Fruit fly (Drosophila melanogaster) whole organism, prepupa: Measurements from ENCODE around the gene Gba1b.

ENCODE experiments used
- Blimp-1 ChIP-seq: fragments of 200-800 bp; sonication (Bioruptor generic); optimal IDR thresholded peaks from 3 replicates; lab custom pipeline; 2017; ENCODE audit warnings: missing biosample characterization, missing genetic modification characterization, mild to moderate bottlenecking, moderate library complexity, missing genetic modification reagents
- CG10669 ChIP-seq: fragments of 200-800 bp; sonication (Bioruptor generic); optimal IDR thresholded peaks from 3 replicates; lab custom pipeline; 2018; ENCODE audit warnings: missing biosample characterization, mild to moderate bottlenecking, missing genetic modification characterization, moderate library complexity
- CG11294 ChIP-seq: fragments of 200-800 bp; sonication (Bioruptor generic); IDR thresholded peaks from 2 replicates; pipeline ENCODE4 v1.3.6; 2022; ENCODE audit warnings: missing biosample characterization, missing genetic modification characterization
- CG15336 ChIP-seq: fragments of 200-800 bp; sonication (Bioruptor generic); IDR thresholded peaks from 2 replicates; pipeline ENCODE4 v1.3.6; 2022; ENCODE audit warnings: missing biosample characterization, missing genetic modification characterization
- CG1621 ChIP-seq: fragments of 200-800 bp; sonication (Bioruptor generic); optimal IDR thresholded peaks from 3 replicates; lab custom pipeline; 2018; ENCODE audit warnings: missing biosample characterization, mild to moderate bottlenecking, missing genetic modification characterization
- CG31627 ChIP-seq: fragments of 200-800 bp; sonication (Bioruptor generic); optimal IDR thresholded peaks from 3 replicates; lab custom pipeline; 2016; ENCODE audit warnings: missing biosample characterization, missing genetic modification characterization
- CG32006 ChIP-seq: fragments of 200-800 bp; sonication (Bioruptor generic); optimal IDR thresholded peaks from 3 replicates; lab custom pipeline; 2017; ENCODE audit warnings: missing biosample characterization, mild to moderate bottlenecking, missing genetic modification characterization
- CG34406 ChIP-seq: fragments of 200-800 bp; sonication (Bioruptor generic); optimal IDR thresholded peaks from 3 replicates; lab custom pipeline; 2016; ENCODE audit warnings: missing biosample characterization, missing genetic modification characterization
- CG3919 ChIP-seq: fragments of 200-800 bp; sonication (Bioruptor generic); optimal IDR thresholded peaks from 3 replicates; lab custom pipeline; 2016; ENCODE audit warnings: missing biosample characterization, missing genetic modification characterization
- CG6276 ChIP-seq: fragments of 200-800 bp; sonication (Bioruptor generic); optimal IDR thresholded peaks from 2 replicates; lab custom pipeline; 2017; ENCODE audit warnings: missing biosample characterization, mild to moderate bottlenecking, missing genetic modification characterization
- CG6792 ChIP-seq: fragments of 200-800 bp; sonication (Bioruptor generic); optimal IDR thresholded peaks from 3 replicates; lab custom pipeline; 2016; ENCODE audit warnings: missing biosample characterization, missing genetic modification characterization
- CG6808 ChIP-seq: fragments of 200-800 bp; sonication (Bioruptor generic); optimal IDR thresholded peaks from 3 replicates; lab custom pipeline; 2017; ENCODE audit warnings: missing biosample characterization, missing genetic modification characterization, mild to moderate bottlenecking, moderate library complexity, missing genetic modification reagents
- CG6854 ChIP-seq: fragments of 200-800 bp; sonication (Bioruptor generic); optimal IDR thresholded peaks from 2 replicates; lab custom pipeline; 2017; ENCODE audit warnings: missing biosample characterization, mild to moderate bottlenecking, missing genetic modification characterization
- CG7368 ChIP-seq: fragments of 200-800 bp; sonication (Bioruptor generic); optimal IDR thresholded peaks from 3 replicates; lab custom pipeline; 2016; ENCODE audit warnings: missing biosample characterization, missing genetic modification characterization
- CG8632 ChIP-seq: fragments of 200-800 bp; sonication (Bioruptor generic); optimal IDR thresholded peaks from 3 replicates; lab custom pipeline; 2016; ENCODE audit warnings: missing biosample characterization, missing genetic modification characterization
- Eip75B ChIP-seq: fragments of 200-800 bp; sonication (Bioruptor generic); optimal IDR thresholded peaks from 3 replicates; lab custom pipeline; 2016; ENCODE audit warnings: missing biosample characterization, missing genetic modification characterization
- Eip78C ChIP-seq: fragments of 200-800 bp; sonication (Bioruptor generic); peaks from one replicate; lab custom pipeline; 2016; ENCODE audit warnings: missing biosample characterization, missing genetic modification characterization
- Eip93F ChIP-seq: fragments of 200-800 bp; sonication (Bioruptor generic); optimal IDR thresholded peaks from 2 replicates; lab custom pipeline; 2016; ENCODE audit warnings: missing biosample characterization, mild to moderate bottlenecking, missing genetic modification characterization
- Ets21C ChIP-seq: fragments of 200-800 bp; sonication (Bioruptor generic); optimal IDR thresholded peaks from 3 replicates; lab custom pipeline; 2016; ENCODE audit warnings: missing biosample characterization, missing genetic modification characterization
- Ets96B ChIP-seq: fragments of 200-800 bp; optimal IDR thresholded peaks from 2 replicates; lab custom pipeline; 2019; ENCODE audit warnings: missing biosample characterization, mild to moderate bottlenecking, missing genetic modification characterization, moderate library complexity
- Hr39 ChIP-seq: fragments of 200-800 bp; sonication (Bioruptor generic); optimal IDR thresholded peaks from 2 replicates; lab custom pipeline; 2016; ENCODE audit warnings: missing biosample characterization, missing genetic modification characterization
- Lpt ChIP-seq: fragments of 200-800 bp; sonication (Bioruptor generic); optimal IDR thresholded peaks from 3 replicates; lab custom pipeline; 2016; ENCODE audit warnings: missing biosample characterization, missing genetic modification characterization
- Met ChIP-seq: fragments of 200-800 bp; sonication (Bioruptor generic); optimal IDR thresholded peaks from 3 replicates; lab custom pipeline; 2016; ENCODE audit warnings: missing biosample characterization, missing genetic modification characterization
- OdsH ChIP-seq: fragments of 200-800 bp; sonication (Bioruptor generic); optimal IDR thresholded peaks from 3 replicates; lab custom pipeline; 2016; ENCODE audit warnings: missing biosample characterization, missing genetic modification characterization
- Sox102F ChIP-seq: fragments of 200-800 bp; sonication (Bioruptor generic); optimal IDR thresholded peaks from 2 replicates; lab custom pipeline; 2016; ENCODE audit warnings: missing biosample characterization, mild to moderate bottlenecking, missing genetic modification characterization
- Sox14 ChIP-seq: fragments of 200-800 bp; sonication (Bioruptor generic); optimal IDR thresholded peaks from 3 replicates; lab custom pipeline; 2016; ENCODE audit warnings: missing biosample characterization, missing genetic modification characterization
- Sox15 ChIP-seq: fragments of 200-800 bp; sonication (Bioruptor generic); optimal IDR thresholded peaks from 3 replicates; lab custom pipeline; 2016; ENCODE audit warnings: missing biosample characterization, missing genetic modification characterization
- achi ChIP-seq: fragments of 200-800 bp; sonication (Bioruptor generic); optimal IDR thresholded peaks from 3 replicates; lab custom pipeline; 2016; ENCODE audit warnings: missing biosample characterization, missing genetic modification characterization
- acj6 ChIP-seq: fragments of 200-800 bp; sonication (Bioruptor generic); optimal IDR thresholded peaks from 3 replicates; lab custom pipeline; 2016; ENCODE audit warnings: missing biosample characterization, missing genetic modification characterization
- cyc ChIP-seq: fragments of 200-800 bp; sonication (Bioruptor generic); optimal IDR thresholded peaks from 3 replicates; lab custom pipeline; 2016; ENCODE audit warnings: missing biosample characterization, missing genetic modification characterization
- dac ChIP-seq: fragments of 200-800 bp; sonication (Bioruptor generic); optimal IDR thresholded peaks from 2 replicates; lab custom pipeline; 2017; ENCODE audit warnings: missing biosample characterization, mild to moderate bottlenecking, missing genetic modification characterization
- eg ChIP-seq: fragments of 200-800 bp; sonication (Bioruptor generic); IDR thresholded peaks from 3 replicates; pipeline ENCODE4 v1.3.6; 2022; ENCODE audit warnings: missing biosample characterization, missing genetic modification characterization
- esn ChIP-seq: fragments of 200-800 bp; sonication (Bioruptor generic); optimal IDR thresholded peaks from 2 replicates; lab custom pipeline; 2016; ENCODE audit warnings: missing biosample characterization, mild to moderate bottlenecking, missing genetic modification characterization, moderate library complexity
- fd59A ChIP-seq: fragments of 200-800 bp; sonication (Bioruptor generic); optimal IDR thresholded peaks from 2 replicates; lab custom pipeline; 2017; ENCODE audit warnings: missing biosample characterization, mild to moderate bottlenecking, missing genetic modification characterization, missing genetic modification reagents
- fkh ChIP-seq: fragments of 200-800 bp; sonication (Bioruptor generic); optimal IDR thresholded peaks from 3 replicates; lab custom pipeline; 2017; ENCODE audit warnings: missing biosample characterization, mild to moderate bottlenecking, missing genetic modification characterization, moderate library complexity
- lz ChIP-seq: fragments of 200-800 bp; sonication (Bioruptor generic); optimal IDR thresholded peaks from 3 replicates; lab custom pipeline; 2016; ENCODE audit warnings: missing biosample characterization, missing genetic modification characterization
- net ChIP-seq: fragments of 200-800 bp; sonication (Bioruptor generic); optimal IDR thresholded peaks from 3 replicates; lab custom pipeline; 2016; ENCODE audit warnings: missing biosample characterization, missing genetic modification characterization
- salr ChIP-seq, 2 experiments: fragments of 200-800 bp; sonication (Bioruptor generic); optimal IDR thresholded peaks; 3 replicates each; lab custom pipeline; 2016 to 2018; ENCODE audit warnings: missing biosample characterization in 2 of 2, missing genetic modification characterization in 2 of 2, mild to moderate bottlenecking in 1 of 2
- spab ChIP-seq: fragments of 200-800 bp; sonication (Bioruptor generic); optimal IDR thresholded peaks from 2 replicates; lab custom pipeline; 2017; ENCODE audit warnings: missing biosample characterization, mild to moderate bottlenecking, missing genetic modification characterization, missing genetic modification reagents
- ss ChIP-seq, 2 experiments: fragments of 200-800 bp; sonication (Bioruptor generic); optimal IDR thresholded peaks; 2 replicates in 1 of 2; 3 replicates in 1 of 2; lab custom pipeline; 2017 to 2018; ENCODE audit warnings: mild to moderate bottlenecking in 2 of 2, missing biosample characterization in 2 of 2, missing genetic modification characterization in 2 of 2, moderate library complexity in 1 of 2
- svp ChIP-seq: fragments of 200-800 bp; sonication (Bioruptor generic); peaks from one replicate; lab custom pipeline; 2016; ENCODE audit warnings: missing biosample characterization, missing genetic modification characterization
- topi ChIP-seq: fragments of 200-800 bp; sonication (Bioruptor generic); optimal IDR thresholded peaks from 3 replicates; lab custom pipeline; 2016; ENCODE audit warnings: missing biosample characterization, missing genetic modification characterization

Gba1b gene

dm6 chr3R:23704383-23705033 is at the start of gene Gba1b:
TSS of gene Gba1b (plus strand) at chr3R:23704804.
- TF ChIP-seq CG11294 (no peak), lz (peak; percentile 8), CG32006 (GFP tag; lab: Kevin White, UChicago) (no peak), CG6854 (no peak), CG31627 (GFP tag; lab: Kevin White, UChicago) (peak; percentile 29), topi (peak; percentile 32), cyc (GFP tag; lab: Kevin White, UChicago) (peak; percentile 20), dac (GFP tag; lab: Kevin White, UChicago) (no peak), Sox102F (GFP tag; lab: Kevin White, UChicago) (peak; percentile 40), Eip78C (GFP tag; lab: Kevin White, UChicago) (peak; percentile 83), svp (GFP tag; lab: Kevin White, UChicago) (peak; percentile 96), CG6276 (GFP tag; lab: Kevin White, UChicago) (no peak), Sox14 (GFP tag; lab: Kevin White, UChicago) (peak; percentile 15), Ets21C (no peak), ss (GFP tag; optimal IDR thresholded peaks at IDR 0.05; lab: Kevin White, UChicago) (no peak), net (GFP tag; lab: Kevin White, UChicago) (no peak), Hr39 (GFP tag; lab: Kevin White, UChicago) (peak; percentile 16), acj6 (GFP tag; lab: Kevin White, UChicago) (no peak), Met (GFP tag; lab: Kevin White, UChicago) (peak; percentile 21), CG3919 (no peak), CG1621 (tag; lab: Kevin White, UChicago) (no peak)
- TF ChIP-seq, all 60 proteins: peak for 10

dm6 chr3R:23655501-23655900 is 49.1 kb upstream of the Gba1b start:
- TF ChIP-seq eg (no peak), CG31627 (GFP tag; lab: Kevin White, UChicago) (no peak), Eip78C (GFP tag; lab: Kevin White, UChicago) (peak; percentile 40), Met (GFP tag; lab: Kevin White, UChicago) (peak; percentile 26), Ets96B (no peak), salr (GFP tag; optimal IDR thresholded peaks at IDR 0.05; lab: Kevin White, UChicago) (no peak)
- TF ChIP-seq, all 60 proteins: peak for 2

dm6 chr3R:23657357-23658318 is 47.0 kb upstream of the Gba1b start:
- peak; percentile 12 for TF ChIP-seq OdsH (GFP tag; lab: Kevin White, UChicago)
- TF ChIP-seq Ets96B: peak; percentile 22
- peak; percentile 23 for TF ChIP-seq achi (GFP tag; lab: Kevin White, UChicago)
- peak; percentile 26 for TF ChIP-seq esn
- TF ChIP-seq Sox102F (GFP tag; lab: Kevin White, UChicago): no peak
- peak; percentile 33 for TF ChIP-seq CG7368 (GFP tag; lab: Kevin White, UChicago)
- 0 out of 3 replicates have a peak, but pooled peaks have one; percentile 13 for TF ChIP-seq eg
- TF ChIP-seq Met (GFP tag; lab: Kevin White, UChicago): no peak
- TF ChIP-seq CG6276 (GFP tag; lab: Kevin White, UChicago): peak; percentile 19
- TF ChIP-seq spab (GFP tag; lab: Kevin White, UChicago): peak; percentile 33
- TF ChIP-seq Sox14 (GFP tag; lab: Kevin White, UChicago): no peak
- TF ChIP-seq CG3919: peak; percentile 29
- TF ChIP-seq CG6792: peak; percentile 44
- peak; percentile 24 for TF ChIP-seq net (GFP tag; lab: Kevin White, UChicago)
- no peak for TF ChIP-seq Eip75B (GFP tag; lab: Kevin White, UChicago)
- TF ChIP-seq Lpt (GFP tag; lab: Kevin White, UChicago): no peak
- no peak for TF ChIP-seq Eip93F (GFP tag; lab: Kevin White, UChicago)
- 0 out of 2 replicates have a peak, but pooled peaks have one; percentile 7 for TF ChIP-seq CG15336 (GFP tag; lab: Robert Waterston, UW)
- peak; percentile 94 for TF ChIP-seq svp (GFP tag; lab: Kevin White, UChicago)
- TF ChIP-seq fkh (GFP tag; lab: Kevin White, UChicago): peak; percentile 99
- peak; percentile 20 for TF ChIP-seq CG10669 (GFP tag; lab: Kevin White, UChicago)
- no peak for TF ChIP-seq Sox15 (GFP tag; lab: Kevin White, UChicago)
- peak; percentile 10 for TF ChIP-seq CG1621 (tag; lab: Kevin White, UChicago)
- TF ChIP-seq Eip78C (GFP tag; lab: Kevin White, UChicago): peak; percentile 57
- peak; percentile 39 for TF ChIP-seq CG34406
- peak; percentile 4 for TF ChIP-seq acj6 (GFP tag; lab: Kevin White, UChicago)
- peak; percentile 23 for TF ChIP-seq fd59A (GFP tag; lab: Kevin White, UChicago)
- TF ChIP-seq CG8632: peak; percentile 54
- TF ChIP-seq CG6808: peak; percentile 35
- TF ChIP-seq ss (GFP tag; optimal IDR thresholded peaks at IDR 0.05; lab: Kevin White, UChicago): peak in 1 of 2 experiments; percentile 8
- TF ChIP-seq Blimp-1 (GFP tag; lab: Kevin White, UChicago): peak; percentile 6
